Worm (Caenorhabditis elegans) whole organism, L4 larva: ENCODE results near the gene immp-2.
"Not testable (repeated sequence)": the region's sequence is repeated elsewhere in the genome, so short reads cannot be mapped to it uniquely, and the experiment has no call there.

Experiments
- F44E2.7 ChIP-seq: fragments of 200-800 bp; sonication (Bioruptor generic); IDR thresholded peaks from 2 replicates; pipeline ENCODE4 v2.1.2; 2022; ENCODE audit warnings: missing genetic modification characterization, missing compliant biosample characterization
- ZK546.5 ChIP-seq, 2 experiments: sonication (generic microtip); optimal IDR thresholded peaks; 2 replicates each; lab custom pipeline; 2017; ENCODE audit warnings: missing biosample characterization in 2 of 2, missing genetic modification characterization in 2 of 2
- aha-1 ChIP-seq: fragments of 150-350 bp; peaks from one replicate; lab custom pipeline; 2014; ENCODE audit warnings: missing biosample characterization, missing genetic modification characterization
- daf-16 ChIP-seq, 3 experiments: sonication (generic microtip); optimal IDR thresholded peaks; 2 replicates each; lab custom pipeline; 2016 to 2017; ENCODE audit warnings: missing genetic modification characterization in 3 of 3, missing genetic modification reagents in 3 of 3, mild to moderate bottlenecking in 2 of 3, missing compliant biosample characterization in 2 of 3, missing biosample characterization in 1 of 3, moderate library complexity in 1 of 3
- dve-1 ChIP-seq: sonication (generic microtip); optimal IDR thresholded peaks from 2 replicates; lab custom pipeline; 2017; ENCODE audit warnings: antibody characterized with exemption, mild to moderate bottlenecking, missing genetic modification characterization, missing compliant biosample characterization; ENCODE audit not compliant: insufficient read depth
- lin-13 ChIP-seq: fragments of 150-350 bp; optimal IDR thresholded peaks from 2 replicates; lab custom pipeline; 2014; ENCODE audit warnings: missing biosample characterization, missing genetic modification reagents, missing genetic modification characterization
- lin-38 ChIP-seq: fragments of 200-800 bp; sonication (Bioruptor generic); IDR thresholded peaks from 2 replicates; pipeline ENCODE4 v1.3.6; 2022; ENCODE audit warnings: missing genetic modification reagents, missing genetic modification characterization, missing compliant biosample characterization
- nhr-10 ChIP-seq: fragments of 150-350 bp; optimal IDR thresholded peaks from 2 replicates; lab custom pipeline; 2014; ENCODE audit warnings: missing biosample characterization, missing genetic modification characterization
- nhr-25 ChIP-seq: sonication (generic microtip); optimal IDR thresholded peaks from 2 replicates; lab custom pipeline; 2017; ENCODE audit warnings: missing genetic modification characterization, mild to moderate bottlenecking, missing compliant biosample characterization, antibody characterized with exemption, moderate library complexity, borderline replicate concordance; ENCODE audit not compliant: insufficient read depth
- nhr-77 ChIP-seq: fragments of 150-350 bp; optimal IDR thresholded peaks from 2 replicates; lab custom pipeline; 2014; ENCODE audit warnings: missing biosample characterization, missing genetic modification characterization
- pha-4 ChIP-seq, 2 experiments: fragments of 150-350 bp in 1 of 2; fragments of 200-800 bp in 1 of 2; sonication (Bioruptor generic) in 1 of 2; IDR thresholded peaks in 1 of 2; optimal IDR thresholded peaks in 1 of 2; 2 replicates each; pipeline versions ENCODE4 v1.3.6 to Lab custom; 2014 to 2022; ENCODE audit warnings: missing genetic modification characterization in 2 of 2, missing genetic modification reagents in 2 of 2, missing biosample characterization in 1 of 2, missing compliant biosample characterization in 1 of 2
- spr-1 ChIP-seq: sonication (generic microtip); optimal IDR thresholded peaks from 2 replicates; lab custom pipeline; 2016; ENCODE audit warnings: mild to moderate bottlenecking, missing genetic modification characterization, missing compliant biosample characterization

- not testable (repeated sequence) for TF ChIP-seq lin-38; daf-16 (GFP tag; optimal IDR thresholded peaks at IDR 0.05; lab: Kevin White, UChicago); daf-16 (tag; optimal IDR thresholded peaks at IDR 0.05; lab: Kevin White, UChicago); dve-1 (tag; lab: Kevin White, UChicago); nhr-25 (tag; lab: Kevin White, UChicago); spr-1 (tag; lab: Kevin White, UChicago); nhr-10 (tag; lab: Kevin White, UChicago); F44E2.7 (GFP tag; lab: Robert Waterston, UW); aha-1 (tag; lab: Kevin White, UChicago); nhr-77 (tag; lab: Kevin White, UChicago); lin-13 (GFP tag; lab: Kevin White, UChicago); pha-4 (GFP tag; IDR thresholded peaks at IDR 0.05; lab: Robert Waterston, UW); pha-4 (tag; optimal IDR thresholded peaks at IDR 0.05; lab: Kevin White, UChicago); ZK546.5 (tag; optimal IDR thresholded peaks at IDR 0.05; lab: Kevin White, UChicago)
These were observed 27.4 kb downstream of the immp-2 start for ce11 chrIV:978309-978708.
